Worm (Caenorhabditis elegans) whole organism, L1 larva: ENCODE results near the gene mlp-1.

Experiments
- C04F5.9 ChIP-seq: sonication (generic microtip); optimal IDR thresholded peaks from 2 replicates; lab custom pipeline; 2016; ENCODE audit warnings: missing genetic modification characterization, missing compliant biosample characterization
- C16A3.4 ChIP-seq: fragments of 150-350 bp; optimal IDR thresholded peaks from 2 replicates; lab custom pipeline; 2014; ENCODE audit warnings: missing biosample characterization, missing genetic modification characterization
- C34B4.2 ChIP-seq: sonication (generic microtip); optimal IDR thresholded peaks from 2 replicates; lab custom pipeline; 2017; ENCODE audit warnings: mild to moderate bottlenecking, missing genetic modification characterization, missing compliant biosample characterization
- aha-1 ChIP-seq: fragments of 150-350 bp; optimal IDR thresholded peaks from 2 replicates; lab custom pipeline; 2014; ENCODE audit warnings: missing biosample characterization, missing genetic modification characterization
- alr-1 ChIP-seq: fragments of 200-800 bp; sonication (Bioruptor generic); optimal IDR thresholded peaks from 2 replicates; lab custom pipeline; 2018; ENCODE audit warnings: borderline replicate concordance, mild to moderate bottlenecking, missing genetic modification characterization, missing compliant biosample characterization
- aly-2 ChIP-seq: fragments of 150-350 bp; optimal IDR thresholded peaks from 2 replicates; lab custom pipeline; 2014; ENCODE audit warnings: missing biosample characterization, missing genetic modification characterization
- ceh-63 ChIP-seq: fragments of 200-800 bp; sonication (Bioruptor generic); optimal IDR thresholded peaks from 2 replicates; lab custom pipeline; 2018; ENCODE audit warnings: mild to moderate bottlenecking, missing genetic modification characterization, missing compliant biosample characterization
- ceh-8 ChIP-seq: fragments of 200-800 bp; sonication (Bioruptor generic); optimal IDR thresholded peaks from 2 replicates; lab custom pipeline; 2018; ENCODE audit warnings: mild to moderate bottlenecking, missing genetic modification characterization, moderate library complexity, missing compliant biosample characterization
- ceh-90 ChIP-seq: sonication (generic microtip); optimal IDR thresholded peaks from 2 replicates; lab custom pipeline; 2016; ENCODE audit warnings: missing genetic modification characterization, missing compliant biosample characterization
- ces-1 ChIP-seq: fragments of 150-350 bp; optimal IDR thresholded peaks from 2 replicates; lab custom pipeline; 2014; ENCODE audit warnings: missing biosample characterization, missing genetic modification reagents, missing genetic modification characterization
- dpl-1 ChIP-seq, 3 experiments: fragments of 150-350 bp in 2 of 3; sonication (generic microtip) in 1 of 3; optimal IDR thresholded peaks; 2 replicates each; lab custom pipeline; 2014 to 2017; ENCODE audit warnings: missing biosample characterization in 3 of 3, missing genetic modification characterization in 3 of 3, missing genetic modification reagents in 3 of 3
- dsc-1 ChIP-seq: sonication (generic microtip); optimal IDR thresholded peaks from 2 replicates; lab custom pipeline; 2016; ENCODE audit warnings: mild to moderate bottlenecking, missing genetic modification characterization, missing compliant biosample characterization
- efl-1 ChIP-seq, 4 experiments: fragments of 150-350 bp; optimal IDR thresholded peaks in 3 of 4; peaks in 1 of 4; 1 replicate in 1 of 4; 2 replicates in 3 of 4; lab custom pipeline; 2014; ENCODE audit warnings: missing biosample characterization in 2 of 4, missing genetic modification characterization in 2 of 4, missing genetic modification reagents in 2 of 4
- egl-13 ChIP-seq: sonication (generic microtip); optimal IDR thresholded peaks from 2 replicates; lab custom pipeline; 2016; ENCODE audit warnings: missing genotype, missing genetic modification reagents, missing genetic modification characterization, missing compliant biosample characterization
- elt-3 ChIP-seq, 6 experiments: fragments of 150-350 bp in 1 of 6; sonication (generic microtip); optimal IDR thresholded peaks; 2 replicates each; lab custom pipeline; 2017 to 2018; ENCODE audit warnings: missing biosample characterization in 6 of 6, missing genetic modification characterization in 6 of 6, inconsistent platforms in 1 of 6
- ets-5 ChIP-seq: fragments of 200-800 bp; sonication (Bioruptor generic); IDR thresholded peaks from 2 replicates; pipeline ENCODE4 v1.3.6; 2022; ENCODE audit warnings: missing genetic modification characterization, missing compliant biosample characterization
- fkh-10 ChIP-seq: sonication (generic microtip); optimal IDR thresholded peaks from 2 replicates; lab custom pipeline; 2017; ENCODE audit warnings: missing biosample characterization, missing genetic modification reagents, missing genetic modification characterization
- fkh-8 ChIP-seq: sonication (generic microtip); optimal IDR thresholded peaks from 2 replicates; lab custom pipeline; 2016; ENCODE audit warnings: mild to moderate bottlenecking, missing genetic modification characterization, missing compliant biosample characterization
- grh-1 ChIP-seq: fragments of 200-800 bp; sonication (Bioruptor generic); IDR thresholded peaks from 2 replicates; pipeline ENCODE4 v1.3.6; 2022; ENCODE audit warnings: missing genetic modification reagents, missing genetic modification characterization, missing compliant biosample characterization
- hpl-2 ChIP-seq: fragments of 150-350 bp; optimal IDR thresholded peaks from 2 replicates; lab custom pipeline; 2014; ENCODE audit warnings: missing biosample characterization, missing genetic modification reagents, missing genetic modification characterization
- isw-1 ChIP-seq: fragments of 200-800 bp; sonication (Bioruptor generic); IDR thresholded peaks from 2 replicates; pipeline ENCODE4 v1.3.6; 2022; ENCODE audit warnings: missing genetic modification characterization, missing compliant biosample characterization
- lin-13 ChIP-seq: fragments of 150-350 bp; optimal IDR thresholded peaks from 2 replicates; lab custom pipeline; 2014; ENCODE audit warnings: missing biosample characterization, missing genetic modification reagents, missing genetic modification characterization
- lin-39 ChIP-seq: fragments of 150-350 bp; optimal IDR thresholded peaks from 2 replicates; lab custom pipeline; 2014; ENCODE audit warnings: missing biosample characterization, missing genetic modification reagents, missing genetic modification characterization
- lir-3 ChIP-seq: sonication (generic microtip); optimal IDR thresholded peaks from 2 replicates; lab custom pipeline; 2016; ENCODE audit warnings: mild to moderate bottlenecking, missing genetic modification characterization, moderate library complexity, missing compliant biosample characterization; ENCODE audit not compliant: poor library complexity
- mab-9 ChIP-seq: fragments of 200-800 bp; sonication (Bioruptor generic); IDR thresholded peaks from 2 replicates; pipeline ENCODE4 v1.3.6; 2022; ENCODE audit warnings: missing genetic modification reagents, missing genetic modification characterization, missing compliant biosample characterization
- mdl-1 ChIP-seq, 2 experiments: fragments of 150-350 bp; optimal IDR thresholded peaks; 2 replicates each; lab custom pipeline; 2014 to 2017; ENCODE audit warnings: missing biosample characterization in 2 of 2, missing genetic modification characterization in 2 of 2, inconsistent platforms in 1 of 2
- nhr-11 ChIP-seq: fragments of 150-350 bp; optimal IDR thresholded peaks from 2 replicates; lab custom pipeline; 2014; ENCODE audit warnings: missing biosample characterization, missing genetic modification characterization
- nhr-12 ChIP-seq: sonication (generic microtip); optimal IDR thresholded peaks from 2 replicates; lab custom pipeline; 2017; ENCODE audit warnings: missing biosample characterization, missing genetic modification characterization
- nhr-20 ChIP-seq: sonication (generic microtip); optimal IDR thresholded peaks from 2 replicates; lab custom pipeline; 2016; ENCODE audit warnings: mild to moderate bottlenecking, missing genetic modification characterization, missing compliant biosample characterization
- nhr-237 ChIP-seq: fragments of 150-350 bp; optimal IDR thresholded peaks from 2 replicates; lab custom pipeline; 2014; ENCODE audit warnings: missing biosample characterization, missing genetic modification characterization
- nhr-28 ChIP-seq: fragments of 150-350 bp; optimal IDR thresholded peaks from 2 replicates; lab custom pipeline; 2014; ENCODE audit warnings: missing biosample characterization, missing genetic modification characterization
- nhr-47 ChIP-seq: sonication (generic microtip); optimal IDR thresholded peaks from 2 replicates; lab custom pipeline; 2016; ENCODE audit warnings: mild to moderate bottlenecking, missing genetic modification characterization, moderate library complexity, missing compliant biosample characterization
- nhr-71 ChIP-seq: sonication (generic microtip); optimal IDR thresholded peaks from 2 replicates; lab custom pipeline; 2016; ENCODE audit warnings: mild to moderate bottlenecking, missing genetic modification characterization, moderate library complexity, missing compliant biosample characterization
- nhr-76 ChIP-seq: sonication (generic microtip); optimal IDR thresholded peaks from 2 replicates; lab custom pipeline; 2017; ENCODE audit warnings: missing biosample characterization, missing genetic modification characterization
- nhr-77 ChIP-seq: fragments of 150-350 bp; optimal IDR thresholded peaks from 2 replicates; lab custom pipeline; 2014; ENCODE audit warnings: missing biosample characterization, missing genetic modification characterization
- nhr-84 ChIP-seq: sonication (generic microtip); optimal IDR thresholded peaks from 2 replicates; lab custom pipeline; 2017; ENCODE audit warnings: missing biosample characterization, missing genetic modification characterization
- nhr-85 ChIP-seq: sonication (generic microtip); peaks from one replicate; lab custom pipeline; 2016; ENCODE audit warnings: missing genetic modification characterization, inconsistent platforms, missing compliant biosample characterization
- pax-3 ChIP-seq: fragments of 200-800 bp; sonication (Bioruptor generic); optimal IDR thresholded peaks from 2 replicates; lab custom pipeline; 2018; ENCODE audit warnings: mild to moderate bottlenecking, missing genetic modification characterization, moderate library complexity, missing compliant biosample characterization
- skn-1 ChIP-seq: fragments of 150-350 bp; optimal IDR thresholded peaks from 2 replicates; lab custom pipeline; 2014; ENCODE audit warnings: missing biosample characterization, missing genetic modification characterization
- snpc-4 ChIP-seq: fragments of 150-350 bp; optimal IDR thresholded peaks from 2 replicates; lab custom pipeline; 2014; ENCODE audit warnings: missing biosample characterization, missing genetic modification characterization
- snu-23 ChIP-seq: sonication (generic microtip); optimal IDR thresholded peaks from 2 replicates; lab custom pipeline; 2016; ENCODE audit warnings: missing genetic modification characterization, missing compliant biosample characterization
- sox-4 ChIP-seq: sonication (generic microtip); optimal IDR thresholded peaks from 2 replicates; lab custom pipeline; 2016; ENCODE audit warnings: missing genetic modification characterization, missing compliant biosample characterization
- sptf-1 ChIP-seq: fragments of 150-350 bp; optimal IDR thresholded peaks from 2 replicates; lab custom pipeline; 2014; ENCODE audit warnings: missing biosample characterization, missing genetic modification characterization
- sup-37 ChIP-seq: fragments of 200-800 bp; sonication (Bioruptor generic); optimal IDR thresholded peaks from 2 replicates; lab custom pipeline; 2018; ENCODE audit warnings: mild to moderate bottlenecking, missing genetic modification characterization, missing compliant biosample characterization
- tbx-2 ChIP-seq: sonication (generic microtip); optimal IDR thresholded peaks from 2 replicates; lab custom pipeline; 2016; ENCODE audit warnings: missing genetic modification characterization, missing compliant biosample characterization
- unc-30 ChIP-seq: sonication (generic microtip); optimal IDR thresholded peaks from 2 replicates; lab custom pipeline; 2017; ENCODE audit warnings: missing biosample characterization, missing genetic modification characterization
- unc-62 ChIP-seq: fragments of 150-350 bp; optimal IDR thresholded peaks from 2 replicates; lab custom pipeline; 2014; ENCODE audit warnings: missing biosample characterization, missing genetic modification reagents, missing genetic modification characterization
- unc-86 ChIP-seq: sonication (generic microtip); optimal IDR thresholded peaks from 2 replicates; lab custom pipeline; 2016; ENCODE audit warnings: missing genetic modification characterization, missing compliant biosample characterization
- unc-98 ChIP-seq: fragments of 200-800 bp; sonication (Bioruptor generic); IDR thresholded peaks from 2 replicates; pipeline ENCODE4 v1.3.6; 2022; ENCODE audit warnings: missing genetic modification characterization, missing compliant biosample characterization
- xbp-1 ChIP-seq: sonication (generic microtip); optimal IDR thresholded peaks from 2 replicates; lab custom pipeline; 2016; ENCODE audit warnings: missing genetic modification characterization, missing compliant biosample characterization
- zag-1 ChIP-seq: fragments of 150-350 bp; optimal IDR thresholded peaks from 2 replicates; lab custom pipeline; 2014; ENCODE audit warnings: missing biosample characterization, missing genetic modification characterization
- ztf-11 ChIP-seq, 2 experiments: sonication (generic microtip); optimal IDR thresholded peaks; 2 replicates each; lab custom pipeline; 2016 to 2017; ENCODE audit warnings: missing genetic modification characterization in 2 of 2, missing biosample characterization in 1 of 2, missing compliant biosample characterization in 1 of 2
- ztf-4 ChIP-seq: fragments of 150-350 bp; optimal IDR thresholded peaks from 2 replicates; lab custom pipeline; 2014; ENCODE audit warnings: missing biosample characterization, missing genetic modification characterization

The mlp-1 gene

DNA sequence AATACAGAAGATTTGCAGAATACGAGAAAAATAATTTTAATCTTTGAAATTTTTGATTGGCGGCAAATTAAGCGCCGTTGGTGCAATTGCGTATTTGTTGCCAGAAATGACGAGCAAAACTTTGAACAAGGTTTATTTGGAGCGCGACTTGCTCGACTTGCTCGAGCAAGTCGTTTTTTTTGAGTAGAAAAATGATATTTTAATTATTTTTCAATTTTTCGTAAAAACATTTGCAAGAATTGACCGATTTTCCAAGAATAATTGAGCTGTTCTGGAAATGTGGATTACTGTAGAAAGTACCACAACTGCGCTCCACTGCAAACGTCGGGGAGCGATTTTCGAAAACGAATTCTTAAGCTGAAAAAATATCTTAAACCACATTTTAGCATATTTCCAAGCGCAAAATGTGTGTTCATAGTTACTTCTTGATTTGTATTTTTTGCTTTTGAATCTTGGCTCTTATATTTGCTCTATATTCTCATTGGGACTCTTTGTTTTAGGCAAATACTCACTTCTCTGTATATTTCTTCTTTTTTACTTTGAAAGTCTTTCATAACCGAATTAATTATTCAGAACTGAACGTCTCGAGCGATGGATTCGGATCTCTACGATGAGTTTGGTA lies 34.2 kb upstream of the mlp-1 start, which contains the start of the genes gcna-1 and eftu-2 (continued):
- TF ChIP-seq efl-1 (optimal IDR thresholded peaks at IDR 0.05; lab: Kevin White, UChicago) (peak; percentile 58 to 84), efl-1 (GFP tag; optimal IDR thresholded peaks at IDR 0.05 in 1 of 2; lab: Kevin White, UChicago) (peak; percentile 87 to 98), nhr-11 (tag; lab: Kevin White, UChicago) (no peak), lin-39 (tag; lab: Kevin White, UChicago) (no peak), C16A3.4 (tag; lab: Kevin White, UChicago) (peak; percentile 38), nhr-77 (no peak), aly-2 (tag; lab: Kevin White, UChicago) (no peak), sptf-1 (tag; lab: Kevin White, UChicago) (no peak), dsc-1 (tag; lab: Kevin White, UChicago) (peak; percentile 53), elt-3 (tag; optimal IDR thresholded peaks at IDR 0.05; lab: Kevin White, UChicago) (peak in 1 of 6 experiments; percentile 3), skn-1 (tag; lab: Kevin White, UChicago) (no peak), fkh-8 (tag; lab: Kevin White, UChicago) (no peak), unc-30 (tag; lab: Kevin White, UChicago) (no peak), ztf-4 (tag; lab: Kevin White, UChicago) (no peak), C34B4.2 (tag; lab: Kevin White, UChicago) (no peak), nhr-76 (no peak), nhr-28 (no peak), zag-1 (tag; lab: Kevin White, UChicago) (no peak), ceh-63 (GFP tag; lab: Kevin White, UChicago) (no peak), aha-1 (tag; lab: Kevin White, UChicago) (no peak), unc-62 (GFP tag; lab: Kevin White, UChicago) (no peak), isw-1 (GFP tag; lab: Robert Waterston, UW) (peak; percentile 47), egl-13 (tag; lab: Kevin White, UChicago) (peak; percentile 61), nhr-85 (tag; lab: Kevin White, UChicago) (peak; percentile 69), ets-5 (GFP tag; lab: Robert Waterston, UW) (no peak), pax-3 (tag; lab: Kevin White, UChicago) (no peak), sox-4 (tag; lab: Kevin White, UChicago) (no peak), fkh-10 (GFP tag; lab: Kevin White, UChicago) (no peak), dpl-1 (GFP tag; optimal IDR thresholded peaks at IDR 0.05; lab: Kevin White, UChicago) (peak; percentile 77 to 86 (median 80)), snu-23 (peak; percentile 68), ceh-90 (tag; lab: Kevin White, UChicago) (no peak), xbp-1 (tag; lab: Kevin White, UChicago) (peak; percentile 60), lir-3 (tag; lab: Kevin White, UChicago) (no peak), lin-13 (peak; percentile 19), sup-37 (no peak), nhr-84 (tag; lab: Kevin White, UChicago) (no peak), tbx-2 (tag; lab: Kevin White, UChicago) (peak; percentile 66), nhr-12 (tag; lab: Kevin White, UChicago) (no peak), snpc-4 (tag; lab: Kevin White, UChicago) (peak; percentile 31), nhr-20 (tag; lab: Kevin White, UChicago) (peak; percentile 64), unc-86 (tag; lab: Kevin White, UChicago) (peak; percentile 45), alr-1 (no peak), hpl-2 (GFP tag; lab: Kevin White, UChicago) (no peak), nhr-47 (peak; percentile 72), mdl-1 (tag; optimal IDR thresholded peaks at IDR 0.05; lab: Kevin White, UChicago) (peak in 1 of 2 experiments; percentile 25), nhr-237 (tag; lab: Kevin White, UChicago) (no peak), ces-1 (GFP tag; lab: Kevin White, UChicago) (no peak), C04F5.9 (tag; lab: Kevin White, UChicago) (no peak), unc-98 (GFP tag; lab: Robert Waterston, UW) (no peak), mab-9 (GFP tag; lab: Robert Waterston, UW) (no peak), grh-1 (no peak), nhr-71 (tag; lab: Kevin White, UChicago) (peak; percentile 77), ztf-11 (tag; optimal IDR thresholded peaks at IDR 0.05; lab: Kevin White, UChicago) (no peak), ceh-8 (GFP tag; lab: Kevin White, UChicago) (no peak)
